Worm (Caenorhabditis elegans) whole organism, early embryonic: ENCODE measurements around the gene F59B10.3.

ENCODE experiments used
- B0310.2 ChIP-seq: sonication (generic microtip); optimal IDR thresholded peaks from 2 replicates; lab custom pipeline; 2016; ENCODE audit warnings: mild to moderate bottlenecking, missing genetic modification characterization, missing compliant biosample characterization
- F13C5.2 ChIP-seq: sonication (generic microtip); optimal IDR thresholded peaks from 2 replicates; lab custom pipeline; 2017; ENCODE audit warnings: mild to moderate bottlenecking, missing genetic modification characterization, inconsistent platforms, missing compliant biosample characterization
- ama-1 ChIP-seq: fragments of 150-350 bp; optimal IDR thresholded peaks from 2 replicates; lab custom pipeline; 2014
- ceh-36 ChIP-seq: sonication (generic microtip); optimal IDR thresholded peaks from 2 replicates; lab custom pipeline; 2016; ENCODE audit warnings: missing genetic modification characterization, inconsistent platforms, missing compliant biosample characterization
- flt-1 ChIP-seq: fragments of 200-800 bp; sonication (Bioruptor generic); IDR thresholded peaks from 2 replicates; pipeline ENCODE4 v1.3.6; 2022; ENCODE audit warnings: missing genetic modification characterization, missing compliant biosample characterization
- hnd-1 ChIP-seq: sonication (generic microtip); optimal IDR thresholded peaks from 2 replicates; lab custom pipeline; 2016; ENCODE audit warnings: missing genetic modification characterization, missing compliant biosample characterization
- sea-1 ChIP-seq: fragments of 200-800 bp; sonication (Bioruptor generic); conservative IDR thresholded peaks from 2 replicates; pipeline ENCODE4 v1.3.6; 2022; ENCODE audit warnings: missing genetic modification characterization, missing compliant biosample characterization
- tbx-11 ChIP-seq: fragments of 200-800 bp; sonication (Bioruptor generic); IDR thresholded peaks from 2 replicates; pipeline ENCODE4 v1.3.6; 2022; ENCODE audit warnings: missing genetic modification characterization, missing compliant biosample characterization

ce11 chrII:10558345-10558744 is 48.0 kb downstream of the F59B10.3 start:
- TF ChIP-seq ama-1 (lab: Kevin White, UChicago) (no peak), ceh-36 (no peak), hnd-1 (tag; lab: Kevin White, UChicago) (no peak), flt-1 (GFP tag; lab: Robert Waterston, UW) (no peak), F13C5.2 (no peak), tbx-11 (no peak), B0310.2 (tag; lab: Kevin White, UChicago) (no peak), sea-1 (GFP tag; lab: Robert Waterston, UW) (no peak)
